Fruit fly (Drosophila melanogaster) Kc167 (cell line): ENCODE measurements around the gene CG12116.

Experiments used
- Myc ChIP-seq: fragments of >200 bp; optimal IDR thresholded peaks from 2 replicates; lab custom pipeline; 2017; ENCODE audit warnings: missing external identifiers
- Sin3A ChIP-seq: fragments of >200 bp; optimal IDR thresholded peaks from 2 replicates; lab custom pipeline; 2018; ENCODE audit warnings: missing external identifiers
- h ChIP-seq: fragments of >200 bp; optimal IDR thresholded peaks from 3 replicates; lab custom pipeline; 2018; ENCODE audit warnings: missing external identifiers
- insv ChIP-seq: fragments of >200 bp; optimal IDR thresholded peaks from 3 replicates; lab custom pipeline; 2018; ENCODE audit warnings: missing external identifiers
- psq ChIP-seq: fragments of >200 bp; optimal IDR thresholded peaks from 2 replicates; lab custom pipeline; 2017; ENCODE audit warnings: missing external identifiers
- ttk ChIP-seq: sonication (Bioruptor generic); optimal IDR thresholded peaks from 2 replicates; lab custom pipeline; 2017; ENCODE audit warnings: missing external identifiers

The CG12116 gene

dm6 chrX:8422643-8423042 is 46.2 kb downstream of the CG12116 start:
- TF ChIP-seq h (lab: Kevin White, UChicago) (no peak), Sin3A (no peak), Myc (no peak), psq (no peak), ttk (lab: Kevin White, UChicago) (no peak), insv (lab: Kevin White, UChicago) (no peak)

dm6 chrX:8421449-8421795 is 47.4 kb downstream of the CG12116 start:
- no peak for TF ChIP-seq ttk (lab: Kevin White, UChicago)
- no peak for TF ChIP-seq insv (lab: Kevin White, UChicago)
- no peak for TF ChIP-seq h (lab: Kevin White, UChicago)
- no peak for TF ChIP-seq psq
- no peak for TF ChIP-seq Sin3A
- TF ChIP-seq Myc: no peak

- no peak for TF ChIP-seq psq
- TF ChIP-seq Myc: no peak
- no peak for TF ChIP-seq Sin3A
- TF ChIP-seq h (lab: Kevin White, UChicago): no peak
- no peak for TF ChIP-seq ttk (lab: Kevin White, UChicago)
- TF ChIP-seq insv (lab: Kevin White, UChicago): no peak
These were observed 47.9 kb downstream of the CG12116 start for dm6 chrX:8420772-8421448.

dm6 chrX:8419534-8419933 is 49.3 kb downstream of the CG12116 start:
- TF ChIP-seq Myc: no peak
- TF ChIP-seq ttk (lab: Kevin White, UChicago): no peak
